Worm (Caenorhabditis elegans) whole organism, young adult: ENCODE results near the gene C54C6.11.

Experiments used
- B0019.2 ChIP-seq: fragments of 200-800 bp; sonication (Bioruptor generic); conservative IDR thresholded peaks from 2 replicates; pipeline ENCODE4 v1.3.6; 2022; ENCODE audit warnings: missing genetic modification reagents, missing genetic modification characterization, missing compliant biosample characterization
- F10E7.11 ChIP-seq: sonication (generic microtip); optimal IDR thresholded peaks from 2 replicates; lab custom pipeline; 2017; ENCODE audit warnings: mild to moderate bottlenecking, missing genetic modification characterization, moderate library complexity, missing compliant biosample characterization
- K11D2.4 ChIP-seq: fragments of 200-800 bp; sonication (Bioruptor generic); IDR thresholded peaks from 2 replicates; pipeline ENCODE4 v1.3.6; 2022; ENCODE audit warnings: missing genetic modification reagents, missing genetic modification characterization, missing compliant biosample characterization
- K12H6.12 ChIP-seq: fragments of 200-800 bp; sonication (Bioruptor generic); optimal IDR thresholded peaks from 2 replicates; lab custom pipeline; 2018; ENCODE audit warnings: mild to moderate bottlenecking, missing genetic modification characterization, missing compliant biosample characterization
- Y53F4B.3 ChIP-seq: fragments of 200-800 bp; sonication (Bioruptor generic); IDR thresholded peaks from 2 replicates; pipeline ENCODE4 v1.3.6; 2022; ENCODE audit warnings: missing genetic modification reagents, missing genetic modification characterization, missing compliant biosample characterization
- Y56A3A.18 ChIP-seq: fragments of 200-800 bp; sonication (Bioruptor generic); IDR thresholded peaks from 2 replicates; pipeline ENCODE4 v1.3.6; 2022; ENCODE audit warnings: missing genetic modification reagents, missing genetic modification characterization, missing compliant biosample characterization
- Y79H2A.3 ChIP-seq: fragments of 200-800 bp; sonication (Bioruptor generic); conservative IDR thresholded peaks from 2 replicates; pipeline ENCODE4 v1.3.6; 2022; ENCODE audit warnings: missing genetic modification reagents, missing genetic modification characterization, missing compliant biosample characterization
- attf-3 ChIP-seq: fragments of 200-800 bp; sonication (Bioruptor generic); conservative IDR thresholded peaks from 2 replicates; pipeline ENCODE4 v1.3.6; 2022; ENCODE audit warnings: missing genetic modification reagents, missing genetic modification characterization, missing compliant biosample characterization
- ccch-3 ChIP-seq: fragments of 200-800 bp; sonication (Bioruptor generic); optimal IDR thresholded peaks from 2 replicates; lab custom pipeline; 2018; ENCODE audit warnings: mild to moderate bottlenecking, missing genetic modification characterization, missing compliant biosample characterization
- cebp-1 ChIP-seq, 2 experiments: fragments of 200-800 bp in 1 of 2; sonication (Bioruptor generic) in 1 of 2; sonication (generic microtip) in 1 of 2; IDR thresholded peaks in 1 of 2; optimal IDR thresholded peaks in 1 of 2; 2 replicates each; pipeline versions ENCODE4 v1.3.6 to Lab custom; 2017 to 2022; ENCODE audit warnings: missing compliant biosample characterization in 2 of 2, missing genetic modification characterization in 2 of 2, mild to moderate bottlenecking in 1 of 2, missing genetic modification reagents in 1 of 2, moderate library complexity in 1 of 2
- ceh-58 ChIP-seq: fragments of 200-800 bp; sonication (Bioruptor generic); IDR thresholded peaks from 2 replicates; pipeline ENCODE4 v1.3.6; 2022; ENCODE audit warnings: missing genetic modification characterization, missing compliant biosample characterization
- die-1 ChIP-seq: sonication (generic microtip); optimal IDR thresholded peaks from 2 replicates; lab custom pipeline; 2016; ENCODE audit warnings: missing genotype, mild to moderate bottlenecking, missing genetic modification characterization, missing compliant biosample characterization
- egl-44 ChIP-seq: fragments of 200-800 bp; sonication (Bioruptor generic); IDR thresholded peaks from 2 replicates; pipeline ENCODE4 v1.3.6; 2022; ENCODE audit warnings: missing genetic modification reagents, missing genetic modification characterization, missing compliant biosample characterization
- ets-4 ChIP-seq: fragments of 200-800 bp; sonication (Bioruptor generic); optimal IDR thresholded peaks from 2 replicates; lab custom pipeline; 2018; ENCODE audit warnings: mild to moderate bottlenecking, missing genetic modification characterization, missing compliant biosample characterization
- hlh-26 ChIP-seq: fragments of 200-800 bp; sonication (Bioruptor generic); conservative IDR thresholded peaks from 2 replicates; pipeline ENCODE4 v1.3.6; 2022; ENCODE audit warnings: missing genetic modification reagents, missing genetic modification characterization, missing compliant biosample characterization
- hmg-20 ChIP-seq: fragments of 200-800 bp; sonication (Bioruptor generic); IDR thresholded peaks from 2 replicates; pipeline ENCODE4 v1.3.6; 2022; ENCODE audit warnings: missing genetic modification reagents, missing genetic modification characterization, missing compliant biosample characterization
- lag-1 ChIP-seq: fragments of 200-800 bp; sonication (Bioruptor generic); IDR thresholded peaks from 2 replicates; pipeline ENCODE4 v1.3.6; 2022; ENCODE audit warnings: missing genetic modification reagents, missing genetic modification characterization, missing compliant biosample characterization
- lin-40 ChIP-seq: sonication (generic microtip); optimal IDR thresholded peaks from 2 replicates; lab custom pipeline; 2016; ENCODE audit warnings: missing genetic modification characterization, mild to moderate bottlenecking, missing compliant biosample characterization, missing genotype, missing genetic modification reagents
- lin-54 ChIP-seq: fragments of 200-800 bp; sonication (Bioruptor generic); optimal IDR thresholded peaks from 2 replicates; lab custom pipeline; 2018; ENCODE audit warnings: mild to moderate bottlenecking, missing genetic modification characterization, missing compliant biosample characterization
- lsy-27 ChIP-seq: sonication (generic microtip); optimal IDR thresholded peaks from 2 replicates; lab custom pipeline; 2017; ENCODE audit warnings: missing genetic modification characterization, mild to moderate bottlenecking, missing compliant biosample characterization, antibody characterized with exemption, missing genotype, borderline replicate concordance; ENCODE audit not compliant: insufficient read depth
- madf-10 ChIP-seq: sonication (generic microtip); optimal IDR thresholded peaks from 2 replicates; lab custom pipeline; 2016; ENCODE audit warnings: mild to moderate bottlenecking, missing genetic modification characterization, missing compliant biosample characterization
- mcd-1 ChIP-seq: fragments of 200-800 bp; sonication (Bioruptor generic); IDR thresholded peaks from 2 replicates; pipeline ENCODE4 v1.3.6; 2022; ENCODE audit warnings: missing genetic modification reagents, missing genetic modification characterization, missing compliant biosample characterization
- mel-28 ChIP-seq: sonication (generic microtip); optimal IDR thresholded peaks from 2 replicates; lab custom pipeline; 2016; ENCODE audit warnings: borderline replicate concordance, mild to moderate bottlenecking, missing genetic modification characterization, missing compliant biosample characterization
- rec-8 ChIP-seq, 2 experiments: sonication (generic microtip); optimal IDR thresholded peaks; 2 replicates each; lab custom pipeline; 2016; ENCODE audit warnings: mild to moderate bottlenecking in 2 of 2, missing genetic modification characterization in 2 of 2, missing genetic modification reagents in 2 of 2, missing genotype in 2 of 2, missing biosample characterization in 1 of 2, missing compliant biosample characterization in 1 of 2, moderate library complexity in 1 of 2
- rpc-1 ChIP-seq, 2 experiments: fragments of 150-350 bp in 1 of 2; sonication (generic microtip) in 1 of 2; optimal IDR thresholded peaks; 2 replicates each; lab custom pipeline; 2014 to 2018; ENCODE audit warnings: missing biosample characterization in 1 of 2, missing genetic modification characterization in 1 of 2, missing genetic modification reagents in 1 of 2, missing genotype in 1 of 2
- snpc-4 ChIP-seq, 5 experiments: fragments of 150-350 bp in 1 of 5; sonication (generic microtip) in 4 of 5; optimal IDR thresholded peaks; 2 replicates each; lab custom pipeline; 2014 to 2018; ENCODE audit warnings: missing genetic modification characterization in 5 of 5, missing biosample characterization in 3 of 5, antibody characterized with exemption in 2 of 5, mild to moderate bottlenecking in 2 of 5, missing compliant biosample characterization in 2 of 5, missing genotype in 2 of 5, moderate library complexity in 2 of 5, missing genetic modification reagents in 1 of 5
- sptf-2 ChIP-seq: fragments of 200-800 bp; sonication (Bioruptor generic); optimal IDR thresholded peaks from 2 replicates; lab custom pipeline; 2018; ENCODE audit warnings: mild to moderate bottlenecking, missing genetic modification characterization, missing compliant biosample characterization
- unc-130 ChIP-seq: sonication (generic microtip); optimal IDR thresholded peaks from 2 replicates; lab custom pipeline; 2016; ENCODE audit warnings: missing genetic modification reagents, missing genetic modification characterization, missing compliant biosample characterization
- zfh-2 ChIP-seq: fragments of 200-800 bp; sonication (Bioruptor generic); conservative IDR thresholded peaks from 2 replicates; pipeline ENCODE4 v1.3.6; 2022; ENCODE audit warnings: missing genetic modification reagents, missing genetic modification characterization, missing compliant biosample characterization
- ztf-22 ChIP-seq: fragments of 200-800 bp; sonication (Bioruptor generic); optimal IDR thresholded peaks from 2 replicates; lab custom pipeline; 2018; ENCODE audit warnings: mild to moderate bottlenecking, missing genetic modification characterization, moderate library complexity, missing compliant biosample characterization
- ztf-25 ChIP-seq: fragments of 200-800 bp; sonication (Bioruptor generic); IDR thresholded peaks from 2 replicates; pipeline ENCODE4 v1.3.6; 2022; ENCODE audit warnings: missing genetic modification reagents, missing genetic modification characterization, missing compliant biosample characterization
- ztf-26 ChIP-seq: sonication (generic microtip); optimal IDR thresholded peaks from 2 replicates; lab custom pipeline; 2017; ENCODE audit warnings: missing genetic modification characterization, missing compliant biosample characterization
- ztf-28 ChIP-seq: fragments of 200-800 bp; sonication (Bioruptor generic); IDR thresholded peaks from 2 replicates; pipeline ENCODE4 v1.3.6; 2022; ENCODE audit warnings: missing genetic modification reagents, missing genetic modification characterization, missing compliant biosample characterization

C54C6.11 gene

DNA sequence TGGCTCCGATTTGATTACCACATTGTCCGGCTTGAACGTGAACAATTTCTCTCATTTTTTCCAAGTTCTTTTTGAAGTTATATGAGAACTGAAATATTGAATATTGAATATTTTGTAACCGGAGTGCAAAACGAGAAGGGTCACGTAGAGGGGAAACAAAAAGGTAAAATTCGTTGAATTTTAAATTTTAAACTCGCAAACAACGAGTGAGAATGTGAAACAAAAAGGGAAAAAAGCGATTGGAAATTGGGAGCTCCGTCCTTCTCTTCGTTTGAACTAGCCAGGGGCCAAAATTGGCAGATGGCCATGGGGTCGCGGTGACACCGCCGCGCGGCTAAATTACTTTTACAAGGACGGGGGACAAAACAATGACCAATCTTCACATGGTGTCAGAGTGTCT is 6.6 kb upstream of the C54C6.11 start, which contains the start of gene ben-1:
Gene ben-1, minus strand, starts transcription at position 101 of the 400 bp plus-strand sequence.
- no peak for TF ChIP-seq Y79H2A.3 (GFP tag; lab: Robert Waterston, UW)
- no peak for TF ChIP-seq B0019.2 (GFP tag; lab: Robert Waterston, UW)
- TF ChIP-seq attf-3 (GFP tag; lab: Robert Waterston, UW) = no peak
- TF ChIP-seq ets-4 (GFP tag; lab: Kevin White, UChicago) = no peak
- no peak for TF ChIP-seq mcd-1 (GFP tag; lab: Robert Waterston, UW)
- TF ChIP-seq rpc-1 (optimal IDR thresholded peaks at IDR 0.05; lab: Kevin White, UChicago) = no peak
- TF ChIP-seq rpc-1 (tag; optimal IDR thresholded peaks at IDR 0.05; lab: Kevin White, UChicago) = no peak

DNA sequence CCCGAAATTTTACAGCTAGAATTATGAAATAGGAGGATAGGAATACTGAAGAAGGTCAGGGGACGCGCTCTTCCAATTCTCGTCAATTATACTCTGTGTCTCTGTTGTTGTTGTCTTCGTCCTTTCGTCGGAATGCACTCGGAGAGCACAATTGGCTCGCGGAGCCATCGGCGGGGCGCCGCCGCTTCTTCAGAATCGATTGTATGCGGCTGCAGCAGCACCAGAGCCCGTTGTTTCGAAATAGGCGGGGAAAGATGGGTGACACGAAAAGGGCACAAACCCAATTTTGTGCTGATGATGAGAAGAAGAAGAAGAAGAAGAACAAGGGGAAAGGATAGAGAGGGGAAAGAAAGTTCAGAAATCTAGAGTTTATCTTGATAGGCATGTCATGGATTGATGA is 6.0 kb upstream of the C54C6.11 start:
- TF ChIP-seq zfh-2 (GFP tag; lab: Robert Waterston, UW) (peak; percentile 86), B0019.2 (GFP tag; lab: Robert Waterston, UW) (no peak), K11D2.4 (no peak), cebp-1 (GFP tag; IDR thresholded peaks at IDR 0.05; lab: Robert Waterston, UW) (0 out of 2 replicates have a peak, but pooled peaks have one; percentile 26), cebp-1 (tag; optimal IDR thresholded peaks at IDR 0.05; lab: Kevin White, UChicago) (peak; percentile 85)

DNA sequence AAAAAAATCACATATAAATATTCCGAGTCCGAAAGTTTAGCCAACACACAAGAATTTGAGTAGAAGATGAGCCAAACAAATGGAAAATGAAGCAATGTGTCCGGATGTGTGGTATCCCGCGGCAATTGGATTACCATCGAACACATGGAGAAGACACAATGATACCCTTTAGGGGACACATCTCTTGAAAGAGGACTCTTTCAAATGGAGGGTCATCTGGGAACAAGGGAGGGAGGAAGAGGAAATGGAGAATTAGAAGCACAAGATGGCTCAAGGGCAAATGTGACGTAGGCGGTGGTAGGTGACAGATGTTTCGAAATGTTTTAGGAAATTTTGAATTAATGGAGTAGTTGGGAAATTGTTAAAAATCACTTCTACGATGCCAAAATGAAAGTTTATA is 5.0 kb upstream of the C54C6.11 start:
- TF ChIP-seq lag-1 (GFP tag; lab: Robert Waterston, UW) = no peak
- TF ChIP-seq cebp-1 (GFP tag; IDR thresholded peaks at IDR 0.05; lab: Robert Waterston, UW) = no peak
- TF ChIP-seq cebp-1 (tag; optimal IDR thresholded peaks at IDR 0.05; lab: Kevin White, UChicago) = peak; percentile 44

DNA sequence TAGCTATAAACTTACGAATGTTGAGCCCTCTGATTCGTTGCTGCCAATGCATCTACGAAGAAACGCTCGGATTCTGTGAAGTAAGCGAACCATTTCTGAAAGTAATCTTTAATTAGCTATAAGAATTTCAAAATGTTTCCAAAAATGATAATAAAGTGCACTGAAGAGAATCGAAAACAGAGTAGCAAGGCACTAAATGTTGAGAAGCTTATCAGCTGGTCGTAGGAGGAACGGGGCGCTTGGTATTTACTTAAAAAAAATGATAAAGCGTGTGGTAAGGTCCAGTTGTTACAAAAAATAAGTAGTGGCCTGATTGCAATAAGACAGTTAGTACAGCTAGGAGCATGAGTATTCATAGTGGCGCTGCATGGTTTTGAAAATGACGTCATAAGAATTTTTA is 1.8 kb upstream of the C54C6.11 start, which contains the start of gene C54C6.7:
Gene C54C6.7, minus strand, starts transcription at position 101 of the 400 bp plus-strand sequence.
- TF ChIP-seq ztf-25 (GFP tag; lab: Robert Waterston, UW) (no peak), madf-10 (tag; lab: Kevin White, UChicago) (no peak), rec-8 (tag; optimal IDR thresholded peaks at IDR 0.05; lab: Kevin White, UChicago) (no peak), K12H6.12 (tag; lab: Kevin White, UChicago) (no peak), ztf-26 (no peak), sptf-2 (GFP tag; lab: Kevin White, UChicago) (no peak)

DNA sequence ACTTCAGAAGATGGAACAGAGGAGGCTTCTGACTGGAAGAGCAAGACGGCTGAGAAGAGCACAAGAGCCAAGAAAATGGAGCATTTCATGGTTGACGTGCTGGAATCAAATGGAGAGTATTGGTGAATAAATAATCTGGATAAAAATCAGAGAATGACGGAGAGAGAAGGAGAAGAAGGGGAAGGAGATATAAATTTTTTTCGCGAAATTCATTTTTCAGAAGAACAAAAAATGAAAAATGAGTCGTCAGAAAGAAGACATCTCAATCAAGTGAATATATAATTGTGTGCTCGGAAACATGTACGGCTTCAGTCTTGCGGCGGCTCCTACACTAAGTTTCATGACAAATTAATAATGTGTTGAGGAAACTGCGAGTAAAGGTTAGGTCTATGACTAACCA is 1.6 kb downstream of the C54C6.11 start, which contains the start of gene C54C6.5:
Gene C54C6.5, minus strand, starts transcription at position 101 of the 400 bp plus-strand sequence.
- TF ChIP-seq mel-28 (tag; lab: Kevin White, UChicago) = no peak

DNA sequence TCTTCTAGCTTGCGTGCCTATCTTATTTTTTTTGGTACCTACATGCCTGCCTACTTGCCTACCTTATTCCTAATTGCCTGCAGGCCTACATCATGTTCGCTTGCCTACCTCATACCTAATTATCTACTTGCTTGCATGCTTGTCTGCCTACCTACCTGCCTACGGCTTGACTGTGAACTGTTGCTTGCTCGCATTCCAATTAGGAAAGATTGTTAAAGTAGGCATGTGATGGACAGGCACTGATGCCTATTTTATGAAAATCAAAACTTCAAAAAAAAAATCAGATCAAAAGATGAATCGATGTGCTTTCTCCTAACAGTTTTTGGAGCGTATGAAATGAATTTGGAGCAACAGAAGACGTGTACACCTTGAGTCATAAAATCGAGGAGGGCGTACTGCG is 2.2 kb downstream of the C54C6.11 start:
- TF ChIP-seq ccch-3 (GFP tag; lab: Kevin White, UChicago) (no peak), unc-130 (GFP tag; lab: Kevin White, UChicago) (no peak)
- TF ChIP-seq, all 124 proteins: peak for 0

DNA sequence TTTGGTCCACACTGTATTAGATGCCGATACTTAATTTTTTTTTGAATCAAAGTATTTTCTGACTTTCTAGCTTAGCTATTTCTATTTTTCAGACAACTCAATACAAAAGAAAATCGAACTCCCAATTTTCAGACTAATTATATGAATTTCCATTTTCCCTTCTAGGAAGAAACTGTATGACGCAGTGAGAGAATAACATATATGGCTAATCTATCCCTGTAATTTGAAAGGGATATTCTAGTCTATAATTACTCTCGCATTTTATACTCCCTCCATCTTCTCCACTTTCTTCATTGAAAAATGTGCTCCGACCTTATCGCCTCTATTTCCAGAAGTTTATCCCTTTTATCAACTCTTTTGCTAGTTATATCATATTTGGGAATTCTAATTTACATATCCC is 5.2 kb downstream of the C54C6.11 start, which contains the start of gene C54C6.4:
Gene C54C6.4, plus strand, starts transcription at position 301 of the 400 bp plus-strand sequence.
- TF ChIP-seq lin-54 (GFP tag; lab: Kevin White, UChicago) (no peak), zfh-2 (GFP tag; lab: Robert Waterston, UW) (no peak), lin-40 (tag; lab: Kevin White, UChicago) (no peak), rpc-1 (optimal IDR thresholded peaks at IDR 0.05; lab: Kevin White, UChicago) (no peak), rpc-1 (tag; optimal IDR thresholded peaks at IDR 0.05; lab: Kevin White, UChicago) (no peak), sptf-2 (GFP tag; lab: Kevin White, UChicago) (no peak), K12H6.12 (tag; lab: Kevin White, UChicago) (no peak), Y53F4B.3 (GFP tag; lab: Robert Waterston, UW) (no peak), snpc-4 (GFP tag; optimal IDR thresholded peaks at IDR 0.05; lab: Kevin White, UChicago) (no peak), snpc-4 (tag; optimal IDR thresholded peaks at IDR 0.05; lab: Kevin White, UChicago) (no peak), lsy-27 (tag; lab: Kevin White, UChicago) (no peak), hlh-26 (GFP tag; lab: Robert Waterston, UW) (no peak), ceh-58 (GFP tag; lab: Robert Waterston, UW) (no peak), Y79H2A.3 (GFP tag; lab: Robert Waterston, UW) (no peak), ztf-22 (GFP tag; lab: Kevin White, UChicago) (no peak), die-1 (tag; lab: Kevin White, UChicago) (no peak), F10E7.11 (tag; lab: Kevin White, UChicago) (no peak), ztf-28 (GFP tag; lab: Robert Waterston, UW) (no peak), hmg-20 (no peak), ztf-25 (GFP tag; lab: Robert Waterston, UW) (no peak), egl-44 (GFP tag; lab: Robert Waterston, UW) (no peak), Y56A3A.18 (GFP tag; lab: Robert Waterston, UW) (no peak)
- TF ChIP-seq, all 124 proteins: peak for 0
